Worm (Caenorhabditis elegans): ENCODE results near the gene CC8.3.

DNA sequence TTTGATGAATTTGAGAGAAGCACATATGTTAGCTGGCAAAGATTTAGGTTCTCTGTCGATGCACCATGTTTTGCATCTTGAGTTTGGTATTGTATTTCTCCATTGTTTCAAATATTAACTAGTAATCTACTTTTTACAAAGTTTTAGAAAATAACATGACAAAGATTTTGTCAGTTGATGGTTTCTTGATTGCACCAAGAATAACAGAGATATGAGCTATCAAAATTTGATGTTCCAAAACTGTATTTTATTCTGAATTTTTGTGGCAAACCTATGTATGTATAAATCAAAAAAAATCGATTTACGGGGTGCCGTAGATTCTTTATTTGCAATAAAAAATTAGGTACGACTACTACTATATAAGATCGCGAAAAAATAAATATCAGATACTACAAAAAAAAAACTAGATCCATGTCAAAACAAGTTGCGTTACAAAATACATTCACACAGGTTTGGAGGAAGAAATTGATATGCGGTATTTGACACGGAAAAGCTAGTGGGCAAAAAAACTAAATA is 2.8 kb upstream of the CC8.3 start:
- TF ChIP-seq ref-1 (GFP tag; conservative IDR thresholded peaks at IDR 0.05) = no peak
- TF ChIP-seq cog-1 (tag; optimal IDR thresholded peaks at IDR 0.05) = no peak
- TF ChIP-seq ztf-29 (GFP tag; IDR thresholded peaks at IDR 0.05) = no peak
- no peak for TF ChIP-seq med-1 (GFP tag; optimal IDR thresholded peaks at IDR 0.05; ENCODE audit: insufficient read depth)
- no peak for TF ChIP-seq T22C8.4 (GFP tag; IDR thresholded peaks at IDR 0.05)
- TF ChIP-seq flt-1 (GFP tag; IDR thresholded peaks at IDR 0.05) = no peak
- TF ChIP-seq klf-2 (GFP tag; conservative IDR thresholded peaks at IDR 0.05) = no peak

Data from whole organism, midembryonic.